Worm (Caenorhabditis elegans): ENCODE data around the gene C28A5.2.
A peak's percentile ranks its signal among the peaks of the same experiment; 100 is the strongest.

C28A5.2 gene

DNA sequence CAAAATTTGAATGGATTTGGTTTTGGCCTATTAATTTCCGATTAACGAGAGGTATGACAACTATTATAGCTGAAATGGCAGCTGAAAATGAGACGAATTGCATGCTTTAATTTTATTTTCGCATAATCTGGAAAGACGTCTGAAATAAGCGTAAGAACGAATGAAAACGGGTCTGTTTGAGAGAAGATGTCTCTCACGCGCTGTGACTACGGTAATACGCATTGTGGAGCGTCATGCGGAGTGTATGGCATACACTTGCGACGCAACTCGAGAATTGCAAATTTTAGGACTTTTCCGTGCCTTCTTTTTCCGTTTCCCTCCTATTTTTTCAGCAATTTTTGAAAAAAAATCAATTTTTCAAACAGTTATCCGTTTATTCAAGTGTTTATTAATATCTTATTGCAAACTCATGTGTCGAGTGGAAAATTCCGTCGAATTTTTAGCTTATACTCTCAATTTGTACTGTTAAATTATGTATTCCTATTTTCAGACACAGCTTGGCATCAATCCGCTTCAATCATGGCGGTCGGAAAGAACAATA lies 36.2 kb upstream of the C28A5.2 start, which contains the start of gene rps-1 (continued):
- TF ChIP-seq lsy-2 (tag; optimal IDR thresholded peaks at IDR 0.05) (peak; percentile 100), hlh-11 (tag; optimal IDR thresholded peaks at IDR 0.05) (peak; percentile 98), mes-2 (tag; optimal IDR thresholded peaks at IDR 0.05; ENCODE audit: poor library complexity, severe bottlenecking) (peak; percentile 99), zip-2 (tag; optimal IDR thresholded peaks at IDR 0.05) (peak; percentile 90), ctbp-1 (GFP tag; IDR thresholded peaks at IDR 0.05) (peak; percentile 97), zfp-3 (GFP tag; conservative IDR thresholded peaks at IDR 0.05) (peak; percentile 97), aly-2 (tag; optimal IDR thresholded peaks at IDR 0.05) (no peak), lin-29 (GFP tag; IDR thresholded peaks at IDR 0.05) (peak; percentile 95), gei-8 (GFP tag; optimal IDR thresholded peaks at IDR 0.05) (peak; percentile 95), zfp-2 (tag; optimal IDR thresholded peaks at IDR 0.05) (peak; percentile 89), dmd-6 (GFP tag; IDR thresholded peaks at IDR 0.05) (peak; percentile 100), lin-13 (GFP tag; optimal IDR thresholded peaks at IDR 0.05) (peak; percentile 98), ztf-7 (tag; optimal IDR thresholded peaks at IDR 0.05) (peak; percentile 94), dve-1 (tag; optimal IDR thresholded peaks at IDR 0.05; ENCODE audit: insufficient read depth) (peak; percentile 99), nhr-111 (GFP tag; optimal IDR thresholded peaks at IDR 0.05) (peak; percentile 65), php-3 (GFP tag; IDR thresholded peaks at IDR 0.05) (peak; percentile 91), ceh-28 (tag; optimal IDR thresholded peaks at IDR 0.05) (peak; percentile 44), nhr-48 (tag; optimal IDR thresholded peaks at IDR 0.05) (peak; percentile 96), ceh-44 (GFP tag; IDR thresholded peaks at IDR 0.05) (peak; percentile 72), daf-19 (GFP tag; conservative IDR thresholded peaks at IDR 0.05) (peak; percentile 94), Y48G9A.11 (GFP tag; IDR thresholded peaks at IDR 0.05) (peak; percentile 83), Y105C5A.15 (GFP tag; IDR thresholded peaks at IDR 0.05) (peak; percentile 88), ama-1 (optimal IDR thresholded peaks at IDR 0.05) (peak; percentile 77), attf-4 (tag; optimal IDR thresholded peaks at IDR 0.05) (peak; percentile 74), unc-130 (GFP tag; optimal IDR thresholded peaks at IDR 0.05) (peak; percentile 91), snpc-4 (tag; optimal IDR thresholded peaks at IDR 0.05) (peak; percentile 57), ceh-20 (GFP tag; IDR thresholded peaks at IDR 0.05) (peak; percentile 96), hif-1 (tag; optimal IDR thresholded peaks at IDR 0.05) (peak; percentile 82 to 93), hmg-1.1 (GFP tag; IDR thresholded peaks at IDR 0.05) (peak; percentile 98), Y75B8A.6 (GFP tag; IDR thresholded peaks at IDR 0.05) (peak; percentile 90), dmd-9 (GFP tag; IDR thresholded peaks at IDR 0.05) (peak; percentile 98), spr-1 (tag; optimal IDR thresholded peaks at IDR 0.05) (peak; percentile 97), nhr-77 (tag; optimal IDR thresholded peaks at IDR 0.05) (peak; percentile 98), ceh-32 (tag; optimal IDR thresholded peaks at IDR 0.05; ENCODE audit: poor library complexity) (peak; percentile 83), rbr-2 (tag; optimal IDR thresholded peaks at IDR 0.05) (peak; percentile 99), daf-12 (tag; optimal IDR thresholded peaks at IDR 0.05) (no peak), nhr-102 (tag; optimal IDR thresholded peaks at IDR 0.05) (peak; percentile 98), lin-39 (tag; optimal IDR thresholded peaks at IDR 0.05) (no peak), nhr-237 (tag; optimal IDR thresholded peaks at IDR 0.05) (peak; percentile 48), unc-39 (tag; optimal IDR thresholded peaks at IDR 0.05) (no peak), ceh-82 (tag; optimal IDR thresholded peaks at IDR 0.05) (no peak), egl-43 (GFP tag; IDR thresholded peaks at IDR 0.05) (peak; percentile 95), F26F4.8 (GFP tag; conservative IDR thresholded peaks at IDR 0.05) (no peak), D1046.2 (GFP tag; IDR thresholded peaks at IDR 0.05) (peak; percentile 94), cey-2 (tag; optimal IDR thresholded peaks at IDR 0.05; ENCODE audit: borderline replicate concordance, insufficient read depth) (no peak), dpl-1 (GFP tag; optimal IDR thresholded peaks at IDR 0.05) (peak; percentile 97), mxl-2 (GFP tag; conservative IDR thresholded peaks at IDR 0.05) (peak; percentile 77), set-16 (GFP tag; IDR thresholded peaks at IDR 0.05) (0 out of 2 replicates have a peak, but pooled peaks have one; percentile 34), madf-9 (GFP tag; conservative IDR thresholded peaks at IDR 0.05) (peak; percentile 97), nhr-42 (GFP tag; IDR thresholded peaks at IDR 0.05) (peak; percentile 97)
